Worm (Caenorhabditis elegans): Measurements from ENCODE around the gene C24D10.6.

The C24D10.6 gene

ce11 chrIV:5183755-5184166, 23.7 kb upstream of the C24D10.6 start, which contains the start of gene W03F8.4 (continued):
- peak; percentile 98 for TF ChIP-seq grh-1 (GFP tag; IDR thresholded peaks at IDR 0.05)
- peak; percentile 94 for TF ChIP-seq xbp-1 (tag; optimal IDR thresholded peaks at IDR 0.05)
- TF ChIP-seq dsc-1 (tag; optimal IDR thresholded peaks at IDR 0.05): peak; percentile 97
- no peak for TF ChIP-seq sptf-1 (tag; optimal IDR thresholded peaks at IDR 0.05)
- TF ChIP-seq ceh-90 (tag; optimal IDR thresholded peaks at IDR 0.05): peak; percentile 55
- TF ChIP-seq lin-15B (tag; optimal IDR thresholded peaks at IDR 0.05): peak; percentile 89
- TF ChIP-seq ceh-8 (GFP tag; optimal IDR thresholded peaks at IDR 0.05): peak; percentile 95
- TF ChIP-seq ceh-63 (GFP tag; optimal IDR thresholded peaks at IDR 0.05): no peak
- TF ChIP-seq fos-1 (tag; optimal IDR thresholded peaks at IDR 0.05): peak; percentile 83
- peak; percentile 93 for TF ChIP-seq ceh-88 (GFP tag; IDR thresholded peaks at IDR 0.05)
- TF ChIP-seq hlh-17 (GFP tag; optimal IDR thresholded peaks at IDR 0.05; ENCODE audit: borderline replicate concordance): no peak
- peak; percentile 100 for TF ChIP-seq blmp-1 (tag; optimal IDR thresholded peaks at IDR 0.05)
- peak; percentile 92 for TF ChIP-seq jun-1 (tag; optimal IDR thresholded peaks at IDR 0.05)
- peak; percentile 93 for TF ChIP-seq egl-13 (tag; optimal IDR thresholded peaks at IDR 0.05)
- peak; percentile 84 for TF ChIP-seq lir-3 (tag; optimal IDR thresholded peaks at IDR 0.05; ENCODE audit: poor library complexity)
- TF ChIP-seq aha-1 (tag; optimal IDR thresholded peaks at IDR 0.05): peak; percentile 68
- no peak for TF ChIP-seq nhr-76 (tag; optimal IDR thresholded peaks at IDR 0.05)
- TF ChIP-seq mdl-1 (tag; optimal IDR thresholded peaks at IDR 0.05): peak in 1 of 2 experiments; percentile 82
- TF ChIP-seq elt-2 (tag; optimal IDR thresholded peaks at IDR 0.05): peak; percentile 82
- no peak for TF ChIP-seq pqm-1 (tag; optimal IDR thresholded peaks at IDR 0.05)
- TF ChIP-seq vab-15 (tag; optimal IDR thresholded peaks at IDR 0.05): peak; percentile 43
- peak; percentile 95 to 96 for TF ChIP-seq lsy-2 (tag; optimal IDR thresholded peaks at IDR 0.05)
- peak in 1 of 2 experiments; percentile 43 for TF ChIP-seq egl-27 (tag; optimal IDR thresholded peaks at IDR 0.05)
- TF ChIP-seq dpl-1 (GFP tag; optimal IDR thresholded peaks at IDR 0.05): peak; percentile 99
- TF ChIP-seq pax-3 (tag; optimal IDR thresholded peaks at IDR 0.05): peak; percentile 84
- TF ChIP-seq nhr-19 (GFP tag; conservative IDR thresholded peaks at IDR 0.05): peak; percentile 96
- TF ChIP-seq nhr-237 (tag; optimal IDR thresholded peaks at IDR 0.05): peak; percentile 51
- peak; percentile 96 for TF ChIP-seq nhr-20 (tag; optimal IDR thresholded peaks at IDR 0.05)
- peak; percentile 99 for TF ChIP-seq lin-35 (GFP tag; optimal IDR thresholded peaks at IDR 0.05)
- TF ChIP-seq nhr-12 (tag; optimal IDR thresholded peaks at IDR 0.05): no peak
- peak; percentile 99 for TF ChIP-seq nhr-85 (tag)
- no peak for TF ChIP-seq nhr-28 (tag; optimal IDR thresholded peaks at IDR 0.05)
- peak; percentile 75 for TF ChIP-seq pag-3 (tag; optimal IDR thresholded peaks at IDR 0.05; ENCODE audit: borderline replicate concordance, insufficient read depth)
- TF ChIP-seq skn-1 (tag; optimal IDR thresholded peaks at IDR 0.05): peak; percentile 85
- peak; percentile 91 for TF ChIP-seq ztf-4 (tag; optimal IDR thresholded peaks at IDR 0.05)
- TF ChIP-seq nhr-71 (tag; optimal IDR thresholded peaks at IDR 0.05): peak; percentile 98
- peak; percentile 88 for TF ChIP-seq nhr-77 (tag; optimal IDR thresholded peaks at IDR 0.05)
- peak; percentile 97 for TF ChIP-seq tbx-2 (tag; optimal IDR thresholded peaks at IDR 0.05)
- peak; percentile 54 for TF ChIP-seq hpl-2 (GFP tag; optimal IDR thresholded peaks at IDR 0.05)
- no peak for TF ChIP-seq hlh-4 (tag; optimal IDR thresholded peaks at IDR 0.05)
- TF ChIP-seq zag-1 (tag; optimal IDR thresholded peaks at IDR 0.05): no peak

DNA sequence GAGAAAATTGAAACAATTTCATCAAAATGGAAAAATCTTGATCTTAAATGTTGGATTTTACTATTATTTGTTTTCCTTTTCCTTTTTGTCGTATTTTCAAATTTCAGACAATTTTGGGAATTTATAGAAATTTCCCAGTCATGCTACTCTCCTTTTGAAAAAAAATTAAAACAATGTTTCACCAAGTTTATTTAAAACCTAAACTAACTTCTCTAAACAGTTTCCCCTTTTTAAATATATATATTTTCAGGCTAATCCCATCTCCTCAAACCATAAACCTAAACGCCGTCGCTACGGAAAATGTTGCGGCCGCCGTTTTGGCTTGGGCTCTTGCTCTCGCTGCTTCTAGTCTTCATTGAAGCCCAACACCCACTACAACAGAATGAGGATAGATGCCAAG, 13.0 kb upstream of the C24D10.6 start, which contains the start of gene lam-1:
lam-1 (plus strand) TSS at position 301 of the 400 bp plus-strand sequence.
- TF ChIP-seq F16B12.6 (tag; optimal IDR thresholded peaks at IDR 0.05): no peak
- TF ChIP-seq alr-1 (tag; optimal IDR thresholded peaks at IDR 0.05; ENCODE audit: borderline replicate concordance): no peak
- no peak for TF ChIP-seq mep-1 (tag; optimal IDR thresholded peaks at IDR 0.05)
- no peak for TF ChIP-seq dsc-1 (tag; optimal IDR thresholded peaks at IDR 0.05)
- TF ChIP-seq egl-13 (tag; optimal IDR thresholded peaks at IDR 0.05): no peak
- TF ChIP-seq hlh-17 (GFP tag; optimal IDR thresholded peaks at IDR 0.05; ENCODE audit: borderline replicate concordance): no peak
- TF ChIP-seq unc-98 (GFP tag; IDR thresholded peaks at IDR 0.05): no peak

Measured in whole organism, L1 larva.